Worm (Caenorhabditis elegans) whole organism, early embryonic: Measurements from ENCODE around the gene cyp-13B1.

Experiments
- B0310.2 ChIP-seq: sonication (generic microtip); optimal IDR thresholded peaks from 2 replicates; lab custom pipeline; 2016; ENCODE audit warnings: mild to moderate bottlenecking, missing genetic modification characterization, missing compliant biosample characterization
- F13C5.2 ChIP-seq: sonication (generic microtip); optimal IDR thresholded peaks from 2 replicates; lab custom pipeline; 2017; ENCODE audit warnings: mild to moderate bottlenecking, missing genetic modification characterization, inconsistent platforms, missing compliant biosample characterization
- aly-1 ChIP-seq: sonication (generic microtip); optimal IDR thresholded peaks from 2 replicates; lab custom pipeline; 2016; ENCODE audit warnings: missing genetic modification characterization, missing compliant biosample characterization
- ama-1 ChIP-seq: fragments of 150-350 bp; optimal IDR thresholded peaks from 2 replicates; lab custom pipeline; 2014
- ceh-13 ChIP-seq: fragments of 200-800 bp; sonication (Bioruptor generic); optimal IDR thresholded peaks from 2 replicates; lab custom pipeline; 2018; ENCODE audit warnings: mild to moderate bottlenecking, missing genetic modification characterization, missing compliant biosample characterization
- ceh-36 ChIP-seq: sonication (generic microtip); optimal IDR thresholded peaks from 2 replicates; lab custom pipeline; 2016; ENCODE audit warnings: missing genetic modification characterization, inconsistent platforms, missing compliant biosample characterization
- ets-7 ChIP-seq: sonication (generic microtip); optimal IDR thresholded peaks from 2 replicates; lab custom pipeline; 2016; ENCODE audit warnings: missing genotype, missing genetic modification characterization, missing compliant biosample characterization
- flt-1 ChIP-seq: fragments of 200-800 bp; sonication (Bioruptor generic); IDR thresholded peaks from 2 replicates; pipeline ENCODE4 v1.3.6; 2022; ENCODE audit warnings: missing genetic modification characterization, missing compliant biosample characterization
- hmbx-1 ChIP-seq: sonication (generic microtip); optimal IDR thresholded peaks from 2 replicates; lab custom pipeline; 2016; ENCODE audit warnings: mild to moderate bottlenecking, missing genetic modification characterization, missing compliant biosample characterization
- hmg-4 ChIP-seq: fragments of 200-800 bp; sonication (Bioruptor generic); optimal IDR thresholded peaks from 2 replicates; lab custom pipeline; 2018; ENCODE audit warnings: mild to moderate bottlenecking, missing genetic modification characterization, missing compliant biosample characterization
- hnd-1 ChIP-seq: sonication (generic microtip); optimal IDR thresholded peaks from 2 replicates; lab custom pipeline; 2016; ENCODE audit warnings: missing genetic modification characterization, missing compliant biosample characterization
- pes-1 ChIP-seq: fragments of 200-800 bp; sonication (Bioruptor generic); IDR thresholded peaks from 2 replicates; pipeline ENCODE4 v1.3.6; 2022; ENCODE audit warnings: missing genetic modification reagents, missing genetic modification characterization, missing compliant biosample characterization
- scrt-1 ChIP-seq: fragments of 200-800 bp; sonication (Bioruptor generic); IDR thresholded peaks from 2 replicates; pipeline ENCODE4 v1.3.6; 2022; ENCODE audit warnings: missing genetic modification characterization, missing compliant biosample characterization
- sea-1 ChIP-seq: fragments of 200-800 bp; sonication (Bioruptor generic); conservative IDR thresholded peaks from 2 replicates; pipeline ENCODE4 v1.3.6; 2022; ENCODE audit warnings: missing genetic modification characterization, missing compliant biosample characterization
- tbx-11 ChIP-seq: fragments of 200-800 bp; sonication (Bioruptor generic); IDR thresholded peaks from 2 replicates; pipeline ENCODE4 v1.3.6; 2022; ENCODE audit warnings: missing genetic modification characterization, missing compliant biosample characterization
- tbx-37 ChIP-seq: fragments of 200-800 bp; sonication (Bioruptor generic); conservative IDR thresholded peaks from 2 replicates; pipeline ENCODE4 v1.3.6; 2022; ENCODE audit warnings: missing genetic modification reagents, missing genetic modification characterization, missing compliant biosample characterization
- tra-4 ChIP-seq: sonication (generic microtip); optimal IDR thresholded peaks from 2 replicates; lab custom pipeline; 2017; ENCODE audit warnings: missing genetic modification characterization, missing compliant biosample characterization

cyp-13B1 gene

DNA sequence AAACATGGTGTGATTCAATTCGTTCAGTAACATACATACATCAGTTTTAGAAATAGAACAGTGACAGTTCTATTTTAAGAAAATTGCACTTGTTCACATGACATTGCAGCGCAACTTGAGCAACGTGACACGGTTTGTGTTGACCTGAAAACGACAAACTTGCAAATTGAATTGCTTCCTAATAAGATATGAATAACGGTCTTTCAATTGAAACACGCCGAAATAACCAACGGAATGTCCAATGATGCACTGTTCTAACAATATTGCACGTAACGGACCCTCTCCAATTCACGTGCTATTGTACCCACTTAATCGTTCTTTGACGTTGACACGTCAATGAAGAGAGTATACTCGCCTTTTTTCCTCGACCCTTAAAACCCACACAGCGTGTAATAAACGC is 49.6 kb downstream of the cyp-13B1 start:
- TF ChIP-seq hnd-1 (tag; lab: Kevin White, UChicago): no peak
- no peak for TF ChIP-seq tbx-37 (GFP tag; lab: Robert Waterston, UW)
- no peak for TF ChIP-seq hmbx-1 (tag; lab: Kevin White, UChicago)
- no peak for TF ChIP-seq hmg-4 (GFP tag; lab: Kevin White, UChicago)
- TF ChIP-seq ama-1: no peak
- TF ChIP-seq B0310.2 (tag; lab: Kevin White, UChicago): no peak
- no peak for TF ChIP-seq sea-1
- no peak for TF ChIP-seq aly-1 (tag; lab: Kevin White, UChicago)
- TF ChIP-seq F13C5.2 (tag; lab: Kevin White, UChicago): no peak
- TF ChIP-seq scrt-1 (GFP tag; lab: Robert Waterston, UW): no peak
- no peak for TF ChIP-seq tbx-11 (GFP tag; lab: Robert Waterston, UW)
- no peak for TF ChIP-seq ceh-36
- no peak for TF ChIP-seq pes-1 (GFP tag; lab: Robert Waterston, UW)
- no peak for TF ChIP-seq ets-7 (tag; lab: Kevin White, UChicago)
- TF ChIP-seq tra-4 (tag; lab: Kevin White, UChicago): no peak
- TF ChIP-seq flt-1 (GFP tag; lab: Robert Waterston, UW): no peak
- TF ChIP-seq ceh-13 (GFP tag; lab: Kevin White, UChicago): no peak

DNA sequence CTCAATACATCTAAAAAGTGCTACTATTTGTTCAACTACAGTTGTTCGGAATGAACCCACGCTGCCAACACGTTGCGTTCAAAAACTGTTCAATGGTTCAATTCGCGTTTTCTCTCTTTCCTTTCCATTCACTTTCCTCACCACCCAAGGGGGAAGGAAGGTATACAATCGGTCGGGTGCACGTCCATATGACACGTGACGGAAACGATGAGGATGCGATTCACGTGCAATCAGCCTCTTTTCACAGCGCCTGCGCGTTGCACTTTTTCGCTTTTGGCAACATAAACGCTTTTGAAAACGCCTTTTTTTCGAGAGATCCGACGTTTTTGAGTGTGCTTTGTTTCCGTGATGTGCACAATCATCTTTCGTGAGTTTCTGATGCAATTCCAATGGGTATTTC is 50.9 kb downstream of the cyp-13B1 start:
- TF ChIP-seq tbx-11 (GFP tag; lab: Robert Waterston, UW): no peak

DNA sequence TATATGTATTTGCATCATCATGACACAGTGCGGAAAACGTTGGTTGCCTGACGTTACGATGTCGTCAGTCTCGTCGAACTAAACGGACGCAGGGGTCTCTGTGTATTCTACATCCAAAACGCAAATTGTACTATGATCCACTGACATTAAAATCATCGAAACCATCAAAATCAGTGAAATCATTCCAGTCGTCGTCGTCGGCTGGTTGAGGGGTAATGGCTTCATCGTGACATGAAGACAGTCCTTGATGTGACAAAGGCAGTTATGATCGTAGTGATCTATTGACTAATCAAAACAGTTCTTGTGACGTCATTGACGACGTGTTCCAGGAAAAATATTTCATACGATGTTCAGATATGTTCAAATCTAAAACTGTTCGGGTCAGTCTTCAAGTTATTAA is 51.8 kb downstream of the cyp-13B1 start:
- TF ChIP-seq ceh-36 (no peak), hmg-4 (GFP tag; lab: Kevin White, UChicago) (no peak), tbx-37 (GFP tag; lab: Robert Waterston, UW) (no peak), tra-4 (tag; lab: Kevin White, UChicago) (no peak), ceh-13 (GFP tag; lab: Kevin White, UChicago) (no peak), pes-1 (GFP tag; lab: Robert Waterston, UW) (no peak), F13C5.2 (tag; lab: Kevin White, UChicago) (no peak)
